Worm (Caenorhabditis elegans) whole organism, L2 larva: Measurements from ENCODE around the gene unc-17.
A peak's percentile ranks its signal among the peaks of the same experiment; 100 is the strongest.

Experiments
- R02D3.7 ChIP-seq: fragments of 150-350 bp; optimal IDR thresholded peaks from 2 replicates; lab custom pipeline; 2014; ENCODE audit warnings: missing biosample characterization, missing genetic modification characterization
- ceh-16 ChIP-seq: fragments of 150-350 bp; optimal IDR thresholded peaks from 2 replicates; lab custom pipeline; 2014; ENCODE audit warnings: missing biosample characterization, missing genetic modification characterization
- ceh-82 ChIP-seq: fragments of 150-350 bp; optimal IDR thresholded peaks from 2 replicates; lab custom pipeline; 2014; ENCODE audit warnings: missing biosample characterization, missing genetic modification characterization
- egl-27 ChIP-seq: sonication (generic microtip); optimal IDR thresholded peaks from 3 replicates; lab custom pipeline; 2017; ENCODE audit warnings: missing biosample characterization, missing genetic modification reagents, missing genetic modification characterization
- lin-11 ChIP-seq: fragments of 150-350 bp; sonication (generic microtip); optimal IDR thresholded peaks from 2 replicates; lab custom pipeline; 2014; ENCODE audit warnings: missing biosample characterization, missing genetic modification characterization, inconsistent platforms, mixed read lengths
- lsy-2 ChIP-seq, 2 experiments: fragments of 150-350 bp in 1 of 2; sonication (generic microtip) in 1 of 2; optimal IDR thresholded peaks; 2 replicates each; lab custom pipeline; 2014 to 2017; ENCODE audit warnings: missing biosample characterization in 2 of 2, missing genetic modification characterization in 2 of 2
- mab-5 ChIP-seq: fragments of 150-350 bp; optimal IDR thresholded peaks from 2 replicates; lab custom pipeline; 2014; ENCODE audit warnings: missing biosample characterization, missing genetic modification characterization
- mdl-1 ChIP-seq, 2 experiments: fragments of 150-350 bp in 1 of 2; sonication (generic microtip) in 1 of 2; optimal IDR thresholded peaks; 2 replicates each; lab custom pipeline; 2017; ENCODE audit warnings: missing biosample characterization in 2 of 2, missing genetic modification characterization in 2 of 2
- nhr-23 ChIP-seq: fragments of 150-350 bp; optimal IDR thresholded peaks from 2 replicates; lab custom pipeline; 2014; ENCODE audit warnings: missing biosample characterization, missing genetic modification reagents, missing genetic modification characterization
- nhr-25 ChIP-seq: fragments of 150-350 bp; sonication (generic microtip); optimal IDR thresholded peaks from 3 replicates; lab custom pipeline; 2014; ENCODE audit warnings: missing biosample characterization, missing genetic modification characterization
- sma-9 ChIP-seq, 2 experiments: fragments of 150-350 bp in 1 of 2; sonication (generic microtip) in 1 of 2; optimal IDR thresholded peaks; 2 replicates each; lab custom pipeline; 2014 to 2016; ENCODE audit warnings: missing genetic modification characterization in 2 of 2, mild to moderate bottlenecking in 1 of 2, missing biosample characterization in 1 of 2, missing compliant biosample characterization in 1 of 2, missing genetic modification reagents in 1 of 2, moderate library complexity in 1 of 2
- ztf-4 ChIP-seq: fragments of 150-350 bp; optimal IDR thresholded peaks from 2 replicates; lab custom pipeline; 2014; ENCODE audit warnings: missing biosample characterization, missing genetic modification characterization

ce11 chrIV:3654214-3654613 is 29.7 kb upstream of the unc-17 start:
- TF ChIP-seq ceh-82 (tag; lab: Kevin White, UChicago) (no peak), ztf-4 (tag; lab: Kevin White, UChicago) (no peak), R02D3.7 (tag; lab: Kevin White, UChicago) (no peak), egl-27 (tag; lab: Kevin White, UChicago) (peak; percentile 69), lsy-2 (tag; optimal IDR thresholded peaks at IDR 0.05; lab: Kevin White, UChicago) (peak in 1 of 2 experiments; percentile 47), sma-9 (GFP tag; optimal IDR thresholded peaks at IDR 0.05; lab: Kevin White, UChicago) (peak; percentile 99), sma-9 (tag; optimal IDR thresholded peaks at IDR 0.05; lab: Kevin White, UChicago) (no peak), nhr-23 (tag; lab: Kevin White, UChicago) (no peak), mdl-1 (tag; optimal IDR thresholded peaks at IDR 0.05; lab: Kevin White, UChicago) (peak; percentile 48 to 71), lin-11 (tag; lab: Kevin White, UChicago) (peak; percentile 3), ceh-16 (tag; lab: Kevin White, UChicago) (no peak), nhr-25 (peak; percentile 64), mab-5 (tag; lab: Kevin White, UChicago) (peak; percentile 38)
